Worm (Caenorhabditis elegans) whole organism, L1 larva: Measurements from ENCODE around the gene eor-1.

Experiments used
- ama-1 ChIP-seq: fragments of 150-350 bp; optimal IDR thresholded peaks from 2 replicates; lab custom pipeline; 2014
- ceh-82 ChIP-seq, 3 experiments: fragments of 150-350 bp in 1 of 3; sonication (generic microtip) in 2 of 3; optimal IDR thresholded peaks; 2 replicates each; lab custom pipeline; 2014 to 2017; ENCODE audit warnings: missing biosample characterization in 3 of 3, missing genetic modification characterization in 3 of 3
- ceh-90 ChIP-seq: sonication (generic microtip); optimal IDR thresholded peaks from 2 replicates; lab custom pipeline; 2016; ENCODE audit warnings: missing genetic modification characterization, missing compliant biosample characterization
- dpl-1 ChIP-seq, 3 experiments: fragments of 150-350 bp in 2 of 3; sonication (generic microtip) in 1 of 3; optimal IDR thresholded peaks; 2 replicates each; lab custom pipeline; 2014 to 2017; ENCODE audit warnings: missing biosample characterization in 3 of 3, missing genetic modification characterization in 3 of 3, missing genetic modification reagents in 3 of 3
- efl-1 ChIP-seq, 4 experiments: fragments of 150-350 bp; optimal IDR thresholded peaks in 3 of 4; peaks in 1 of 4; 1 replicate in 1 of 4; 2 replicates in 3 of 4; lab custom pipeline; 2014; ENCODE audit warnings: missing biosample characterization in 2 of 4, missing genetic modification characterization in 2 of 4, missing genetic modification reagents in 2 of 4
- elt-2 ChIP-seq: sonication (generic microtip); optimal IDR thresholded peaks from 2 replicates; lab custom pipeline; 2016; ENCODE audit warnings: missing genetic modification characterization, mild to moderate bottlenecking, inconsistent platforms, missing compliant biosample characterization, missing genetic modification reagents
- fkh-10 ChIP-seq: sonication (generic microtip); optimal IDR thresholded peaks from 2 replicates; lab custom pipeline; 2017; ENCODE audit warnings: missing biosample characterization, missing genetic modification reagents, missing genetic modification characterization
- fos-1 ChIP-seq: fragments of 150-350 bp; optimal IDR thresholded peaks from 2 replicates; lab custom pipeline; 2014; ENCODE audit warnings: missing biosample characterization, missing genetic modification characterization
- hlh-17 ChIP-seq: fragments of 200-800 bp; sonication (Bioruptor generic); optimal IDR thresholded peaks from 2 replicates; lab custom pipeline; 2018; ENCODE audit warnings: missing genetic modification characterization, mild to moderate bottlenecking, missing compliant biosample characterization, moderate library complexity, borderline replicate concordance
- hlh-4 ChIP-seq: sonication (generic microtip); optimal IDR thresholded peaks from 2 replicates; lab custom pipeline; 2016; ENCODE audit warnings: mild to moderate bottlenecking, missing genetic modification characterization, missing compliant biosample characterization
- irx-1 ChIP-seq: sonication (generic microtip); optimal IDR thresholded peaks from 2 replicates; lab custom pipeline; 2016; ENCODE audit warnings: missing genetic modification characterization, missing compliant biosample characterization
- lin-13 ChIP-seq: fragments of 150-350 bp; optimal IDR thresholded peaks from 2 replicates; lab custom pipeline; 2014; ENCODE audit warnings: missing biosample characterization, missing genetic modification reagents, missing genetic modification characterization
- lin-14 ChIP-seq: fragments of 200-800 bp; sonication (Bioruptor generic); optimal IDR thresholded peaks from 2 replicates; lab custom pipeline; 2018; ENCODE audit warnings: mild to moderate bottlenecking, missing genetic modification characterization, moderate library complexity, missing compliant biosample characterization
- lin-35 ChIP-seq, 2 experiments: fragments of 150-350 bp; optimal IDR thresholded peaks; 2 replicates each; lab custom pipeline; 2014; ENCODE audit warnings: missing biosample characterization in 2 of 2, missing genetic modification characterization in 2 of 2, missing genetic modification reagents in 2 of 2
- mab-9 ChIP-seq: fragments of 200-800 bp; sonication (Bioruptor generic); IDR thresholded peaks from 2 replicates; pipeline ENCODE4 v1.3.6; 2022; ENCODE audit warnings: missing genetic modification reagents, missing genetic modification characterization, missing compliant biosample characterization
- mdl-1 ChIP-seq, 2 experiments: fragments of 150-350 bp; optimal IDR thresholded peaks; 2 replicates each; lab custom pipeline; 2014 to 2017; ENCODE audit warnings: missing biosample characterization in 2 of 2, missing genetic modification characterization in 2 of 2, inconsistent platforms in 1 of 2
- mef-2 ChIP-seq: fragments of 150-350 bp; optimal IDR thresholded peaks from 2 replicates; lab custom pipeline; 2014; ENCODE audit warnings: missing biosample characterization, missing genetic modification characterization
- mep-1 ChIP-seq: fragments of 150-350 bp; optimal IDR thresholded peaks from 2 replicates; lab custom pipeline; 2014; ENCODE audit warnings: missing biosample characterization, missing genetic modification characterization
- nhr-11 ChIP-seq: fragments of 150-350 bp; optimal IDR thresholded peaks from 2 replicates; lab custom pipeline; 2014; ENCODE audit warnings: missing biosample characterization, missing genetic modification characterization
- nhr-12 ChIP-seq: sonication (generic microtip); optimal IDR thresholded peaks from 2 replicates; lab custom pipeline; 2017; ENCODE audit warnings: missing biosample characterization, missing genetic modification characterization
- nhr-19 ChIP-seq: fragments of 200-800 bp; sonication (Bioruptor generic); conservative IDR thresholded peaks from 2 replicates; pipeline ENCODE4 v1.3.6; 2022; ENCODE audit warnings: missing genetic modification characterization, missing compliant biosample characterization
- nhr-20 ChIP-seq: sonication (generic microtip); optimal IDR thresholded peaks from 2 replicates; lab custom pipeline; 2016; ENCODE audit warnings: mild to moderate bottlenecking, missing genetic modification characterization, missing compliant biosample characterization
- nhr-237 ChIP-seq: fragments of 150-350 bp; optimal IDR thresholded peaks from 2 replicates; lab custom pipeline; 2014; ENCODE audit warnings: missing biosample characterization, missing genetic modification characterization
- nhr-28 ChIP-seq: fragments of 150-350 bp; optimal IDR thresholded peaks from 2 replicates; lab custom pipeline; 2014; ENCODE audit warnings: missing biosample characterization, missing genetic modification characterization
- nhr-47 ChIP-seq: sonication (generic microtip); optimal IDR thresholded peaks from 2 replicates; lab custom pipeline; 2016; ENCODE audit warnings: mild to moderate bottlenecking, missing genetic modification characterization, moderate library complexity, missing compliant biosample characterization
- nhr-84 ChIP-seq: sonication (generic microtip); optimal IDR thresholded peaks from 2 replicates; lab custom pipeline; 2017; ENCODE audit warnings: missing biosample characterization, missing genetic modification characterization
- pax-3 ChIP-seq: fragments of 200-800 bp; sonication (Bioruptor generic); optimal IDR thresholded peaks from 2 replicates; lab custom pipeline; 2018; ENCODE audit warnings: mild to moderate bottlenecking, missing genetic modification characterization, moderate library complexity, missing compliant biosample characterization
- pqm-1 ChIP-seq: sonication (generic microtip); optimal IDR thresholded peaks from 3 replicates; lab custom pipeline; 2017; ENCODE audit warnings: missing biosample characterization, missing genetic modification characterization
- skn-1 ChIP-seq: fragments of 150-350 bp; optimal IDR thresholded peaks from 2 replicates; lab custom pipeline; 2014; ENCODE audit warnings: missing biosample characterization, missing genetic modification characterization
- snpc-4 ChIP-seq: fragments of 150-350 bp; optimal IDR thresholded peaks from 2 replicates; lab custom pipeline; 2014; ENCODE audit warnings: missing biosample characterization, missing genetic modification characterization
- sptf-1 ChIP-seq: fragments of 150-350 bp; optimal IDR thresholded peaks from 2 replicates; lab custom pipeline; 2014; ENCODE audit warnings: missing biosample characterization, missing genetic modification characterization
- sup-37 ChIP-seq: fragments of 200-800 bp; sonication (Bioruptor generic); optimal IDR thresholded peaks from 2 replicates; lab custom pipeline; 2018; ENCODE audit warnings: mild to moderate bottlenecking, missing genetic modification characterization, missing compliant biosample characterization
- swsn-7 ChIP-seq: sonication (generic microtip); optimal IDR thresholded peaks from 2 replicates; lab custom pipeline; 2016; ENCODE audit warnings: missing genetic modification characterization, missing compliant biosample characterization
- unc-130 ChIP-seq: fragments of 150-350 bp; optimal IDR thresholded peaks from 2 replicates; lab custom pipeline; 2017; ENCODE audit warnings: missing biosample characterization, missing genetic modification characterization, inconsistent platforms
- unc-30 ChIP-seq: sonication (generic microtip); optimal IDR thresholded peaks from 2 replicates; lab custom pipeline; 2017; ENCODE audit warnings: missing biosample characterization, missing genetic modification characterization
- unc-62 ChIP-seq: fragments of 150-350 bp; optimal IDR thresholded peaks from 2 replicates; lab custom pipeline; 2014; ENCODE audit warnings: missing biosample characterization, missing genetic modification reagents, missing genetic modification characterization
- zag-1 ChIP-seq: fragments of 150-350 bp; optimal IDR thresholded peaks from 2 replicates; lab custom pipeline; 2014; ENCODE audit warnings: missing biosample characterization, missing genetic modification characterization

The eor-1 gene

ce11 chrIV:4829641-4830040 is 30.7 kb upstream of the eor-1 start:
- TF ChIP-seq nhr-19 (GFP tag; lab: Robert Waterston, UW): no peak
- TF ChIP-seq nhr-12 (tag; lab: Kevin White, UChicago): no peak
- TF ChIP-seq unc-30: no peak
- no peak for TF ChIP-seq hlh-4 (tag; lab: Kevin White, UChicago)
- TF ChIP-seq mdl-1 (tag; optimal IDR thresholded peaks at IDR 0.05; lab: Kevin White, UChicago): no peak
- TF ChIP-seq unc-130: no peak
- no peak for TF ChIP-seq fos-1 (tag; lab: Kevin White, UChicago)
- TF ChIP-seq mab-9 (GFP tag; lab: Robert Waterston, UW): no peak
- TF ChIP-seq ceh-82 (tag; optimal IDR thresholded peaks at IDR 0.05; lab: Kevin White, UChicago): no peak
- no peak for TF ChIP-seq irx-1
- TF ChIP-seq snpc-4: no peak
- TF ChIP-seq lin-13 (GFP tag; lab: Kevin White, UChicago): no peak
- TF ChIP-seq nhr-28 (tag; lab: Kevin White, UChicago): no peak
- no peak for TF ChIP-seq nhr-11 (tag; lab: Kevin White, UChicago)

ce11 chrIV:4827219-4827618 is 28.2 kb upstream of the eor-1 start, which contains the start of gene mpz-4:
Gene mpz-4 (minus strand): TSS chrIV:4827319.
- TF ChIP-seq ama-1 (lab: Kevin White, UChicago): no peak
- no peak for TF ChIP-seq mef-2
- no peak for TF ChIP-seq unc-30
- TF ChIP-seq dpl-1 (GFP tag; optimal IDR thresholded peaks at IDR 0.05; lab: Kevin White, UChicago): no peak
- no peak for TF ChIP-seq nhr-237
- no peak for TF ChIP-seq irx-1
- TF ChIP-seq sup-37 (GFP tag; lab: Kevin White, UChicago): no peak
- TF ChIP-seq fkh-10 (GFP tag; lab: Kevin White, UChicago): no peak
- no peak for TF ChIP-seq ceh-90
- TF ChIP-seq lin-14: no peak
- no peak for TF ChIP-seq nhr-84 (tag; lab: Kevin White, UChicago)
- TF ChIP-seq sptf-1: no peak

ce11 chrIV:4821843-4822242 is 22.9 kb upstream of the eor-1 start:
- TF ChIP-seq nhr-20 (tag; lab: Kevin White, UChicago): no peak
- no peak for TF ChIP-seq efl-1 (optimal IDR thresholded peaks at IDR 0.05; lab: Kevin White, UChicago)
- TF ChIP-seq efl-1 (GFP tag; optimal IDR thresholded peaks at IDR 0.05 in 1 of 2; lab: Kevin White, UChicago): peak in 1 of 2 experiments; percentile 54
- no peak for TF ChIP-seq sptf-1
- no peak for TF ChIP-seq mep-1 (tag; lab: Kevin White, UChicago)
- TF ChIP-seq nhr-47 (tag; lab: Kevin White, UChicago): no peak
- no peak for TF ChIP-seq swsn-7 (tag; lab: Kevin White, UChicago)

- TF ChIP-seq elt-2 (tag; lab: Kevin White, UChicago) (peak; percentile 35), pqm-1 (tag; lab: Kevin White, UChicago) (no peak), efl-1 (optimal IDR thresholded peaks at IDR 0.05; lab: Kevin White, UChicago) (no peak), efl-1 (GFP tag; optimal IDR thresholded peaks at IDR 0.05 in 1 of 2; lab: Kevin White, UChicago) (peak in 1 of 2 experiments; percentile 76), lin-35 (GFP tag; optimal IDR thresholded peaks at IDR 0.05; lab: Kevin White, UChicago) (peak in 1 of 2 experiments; percentile 11)
These were observed 22.1 kb upstream of the eor-1 start, which contains the start of gene H06H21.8 for ce11 chrIV:4821054-4821453. Gene H06H21.8 (minus strand): TSS chrIV:4821131.

- TF ChIP-seq hlh-17 (no peak), nhr-19 (GFP tag; lab: Robert Waterston, UW) (no peak), zag-1 (tag; lab: Kevin White, UChicago) (no peak), unc-62 (GFP tag; lab: Kevin White, UChicago) (no peak), pqm-1 (tag; lab: Kevin White, UChicago) (no peak), nhr-84 (tag; lab: Kevin White, UChicago) (no peak), pax-3 (tag; lab: Kevin White, UChicago) (no peak), skn-1 (no peak)
These were observed 15.2 kb upstream of the eor-1 start, which contains the start of gene srw-94 for ce11 chrIV:4814185-4814584. Gene srw-94 (plus strand): TSS chrIV:4814485.
